Worm (Caenorhabditis elegans) whole organism, young adult: ENCODE measurements around the gene nhr-197.

Experiments used
- F57A8.1 ChIP-seq: fragments of 200-800 bp; sonication (Bioruptor generic); optimal IDR thresholded peaks from 2 replicates; lab custom pipeline; 2018; ENCODE audit warnings: mild to moderate bottlenecking, missing genetic modification characterization, moderate library complexity, missing compliant biosample characterization
- bed-1 ChIP-seq: fragments of 200-800 bp; sonication (Bioruptor generic); IDR thresholded peaks from 2 replicates; pipeline ENCODE4 v1.3.6; 2022; ENCODE audit warnings: missing genetic modification reagents, missing genetic modification characterization, missing compliant biosample characterization
- die-1 ChIP-seq: sonication (generic microtip); optimal IDR thresholded peaks from 2 replicates; lab custom pipeline; 2016; ENCODE audit warnings: missing genotype, mild to moderate bottlenecking, missing genetic modification characterization, missing compliant biosample characterization
- nfya-1 ChIP-seq: sonication (generic microtip); optimal IDR thresholded peaks from 2 replicates; lab custom pipeline; 2017; ENCODE audit warnings: antibody characterized with exemption, missing compliant biosample characterization, missing genetic modification characterization, borderline replicate concordance; ENCODE audit not compliant: insufficient read depth
- nhr-80 ChIP-seq: sonication (generic microtip); optimal IDR thresholded peaks from 2 replicates; lab custom pipeline; 2016; ENCODE audit warnings: missing genetic modification characterization, missing compliant biosample characterization
- sea-2 ChIP-seq: fragments of 200-800 bp; sonication (Bioruptor generic); IDR thresholded peaks from 2 replicates; pipeline ENCODE4 v1.3.6; 2022; ENCODE audit warnings: missing genetic modification characterization, missing compliant biosample characterization
- unc-130 ChIP-seq: sonication (generic microtip); optimal IDR thresholded peaks from 2 replicates; lab custom pipeline; 2016; ENCODE audit warnings: missing genetic modification reagents, missing genetic modification characterization, missing compliant biosample characterization

DNA sequence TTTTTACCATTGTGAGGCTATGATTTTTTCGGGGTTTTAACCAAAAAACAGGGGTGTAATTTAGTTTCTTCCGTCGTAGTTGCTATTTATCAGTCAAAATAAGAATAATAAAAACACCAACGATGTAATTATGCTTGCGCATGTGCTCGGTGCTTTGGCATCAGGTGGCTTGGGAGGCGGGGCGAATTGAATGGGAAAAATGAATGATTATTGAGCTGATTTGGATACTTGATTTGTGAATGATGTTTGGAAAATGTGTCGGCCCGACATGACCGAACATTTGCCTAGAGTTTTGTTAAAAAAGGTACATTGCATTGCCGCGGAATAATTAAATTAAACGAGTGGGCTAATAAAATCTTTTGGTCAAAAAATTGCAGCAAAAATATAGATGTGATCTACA is 44.4 kb downstream of the nhr-197 start, which contains the start of gene str-38:
- TF ChIP-seq bed-1 (GFP tag; lab: Robert Waterston, UW) (no peak), die-1 (no peak), unc-130 (GFP tag; lab: Kevin White, UChicago) (no peak), nhr-80 (no peak), F57A8.1 (GFP tag; lab: Kevin White, UChicago) (no peak), nfya-1 (tag; lab: Kevin White, UChicago) (no peak), sea-2 (no peak)
